Fruit fly (Drosophila melanogaster) S2 (cell line): ENCODE measurements around the gene RpL32.

ENCODE experiments used
- CG8478 ChIP-seq: fragments of >200 bp; optimal IDR thresholded peaks from 2 replicates; lab custom pipeline; 2018
- CTCF ChIP-seq, 2 experiments: fragments of >200 bp; optimal IDR thresholded peaks; 2 replicates each; lab custom pipeline; 2018

dm6 chr3R:30013909-30014308 is 32.1 kb downstream of the RpL32 start:
- no peak for TF ChIP-seq CTCF (optimal IDR thresholded peaks at IDR 0.05; lab: Kevin White, UChicago)
- TF ChIP-seq CG8478: no peak
